Worm (Caenorhabditis elegans): ENCODE data around the gene tars-1.
A peak's percentile ranks its signal among the peaks of the same experiment; 100 is the strongest.

ce11 chrII:11728545-11729105, 33.2 kb upstream of the tars-1 start, which contains the start of gene alh-8:
- TF ChIP-seq elt-3 (tag; optimal IDR thresholded peaks at IDR 0.05), result no peak
- TF ChIP-seq zag-1 (tag; optimal IDR thresholded peaks at IDR 0.05), result no peak
- no peak for TF ChIP-seq fos-1 (tag; optimal IDR thresholded peaks at IDR 0.05)
- peak; percentile 14 for TF ChIP-seq lin-15B (tag; optimal IDR thresholded peaks at IDR 0.05)
- no peak for TF ChIP-seq ztf-11 (tag; optimal IDR thresholded peaks at IDR 0.05)
- no peak for TF ChIP-seq nhr-28 (tag; optimal IDR thresholded peaks at IDR 0.05)
- TF ChIP-seq ceh-82 (tag; optimal IDR thresholded peaks at IDR 0.05), result no peak
- TF ChIP-seq ztf-4 (tag; optimal IDR thresholded peaks at IDR 0.05), result no peak
- TF ChIP-seq snpc-4 (tag; optimal IDR thresholded peaks at IDR 0.05), result no peak
- no peak for TF ChIP-seq nhr-76 (tag; optimal IDR thresholded peaks at IDR 0.05)
- TF ChIP-seq unc-62 (GFP tag; optimal IDR thresholded peaks at IDR 0.05), result no peak
- no peak for TF ChIP-seq ZK546.5 (tag; optimal IDR thresholded peaks at IDR 0.05)
- no peak for TF ChIP-seq ceh-28 (tag; optimal IDR thresholded peaks at IDR 0.05)

All from whole organism, L3 larva.